Fruit fly (Drosophila melanogaster) whole organism, embryonic: ENCODE data around the gene CG9630.

Experiments
- Abd-B ChIP-seq: fragments of 200-800 bp; sonication (Bioruptor generic); optimal IDR thresholded peaks from 2 replicates; lab custom pipeline; 2018; ENCODE audit warnings: missing biosample characterization, mild to moderate bottlenecking, missing genetic modification characterization, moderate library complexity
- Antp ChIP-seq: fragments of 200-800 bp; sonication (Bioruptor generic); optimal IDR thresholded peaks from 3 replicates; lab custom pipeline; 2016; ENCODE audit warnings: missing biosample characterization, missing genetic modification characterization
- Blimp-1 ChIP-seq: fragments of 200-800 bp; sonication (Bioruptor generic); optimal IDR thresholded peaks from 3 replicates; lab custom pipeline; 2018; ENCODE audit warnings: missing biosample characterization, missing genetic modification characterization, mild to moderate bottlenecking, moderate library complexity, missing genetic modification reagents
- C15 ChIP-seq: fragments of 200-800 bp; sonication (Bioruptor generic); IDR thresholded peaks from 3 replicates; pipeline ENCODE4 v1.3.6; 2022; ENCODE audit warnings: missing biosample characterization, missing genetic modification characterization
- CG10431 ChIP-seq: fragments of 200-800 bp; sonication (Bioruptor generic); optimal IDR thresholded peaks from 3 replicates; lab custom pipeline; 2018; ENCODE audit warnings: missing biosample characterization, mild to moderate bottlenecking, missing genetic modification characterization
- CG11398 ChIP-seq: fragments of 200-800 bp; sonication (Bioruptor generic); optimal IDR thresholded peaks from 2 replicates; lab custom pipeline; 2016; ENCODE audit warnings: missing biosample characterization, missing genetic modification characterization
- CG11696 ChIP-seq: fragments of 200-800 bp; sonication (Bioruptor generic); IDR thresholded peaks from 2 replicates; pipeline ENCODE4 v1.3.6; 2022; ENCODE audit warnings: missing biosample characterization, missing genetic modification characterization
- CG14050 ChIP-seq: fragments of 200-800 bp; sonication (Bioruptor generic); IDR thresholded peaks from 3 replicates; pipeline ENCODE4 v1.3.6; 2022; ENCODE audit warnings: missing biosample characterization, missing genetic modification characterization
- CG14441 ChIP-seq: fragments of 200-800 bp; sonication (Bioruptor generic); IDR thresholded peaks from 2 replicates; pipeline ENCODE4 v1.3.6; 2022; ENCODE audit warnings: missing biosample characterization, missing genetic modification characterization
- CG1603 ChIP-seq: fragments of 200-800 bp; sonication (Bioruptor generic); optimal IDR thresholded peaks from 2 replicates; lab custom pipeline; 2019; ENCODE audit warnings: missing biosample characterization, mild to moderate bottlenecking, missing genetic modification characterization, moderate library complexity
- CG17829 ChIP-seq: fragments of 200-800 bp; optimal IDR thresholded peaks from 2 replicates; lab custom pipeline; 2019; ENCODE audit warnings: missing biosample characterization, mild to moderate bottlenecking, missing genetic modification characterization, moderate library complexity
- CG17912 ChIP-seq: fragments of 200-800 bp; sonication (Bioruptor generic); optimal IDR thresholded peaks from 2 replicates; lab custom pipeline; 2018; ENCODE audit warnings: missing biosample characterization, mild to moderate bottlenecking, missing genetic modification characterization
- CG3163 ChIP-seq: fragments of 200-800 bp; sonication (Bioruptor generic); optimal IDR thresholded peaks from 3 replicates; lab custom pipeline; 2016; ENCODE audit warnings: missing biosample characterization, missing genetic modification characterization
- CG3726 ChIP-seq: fragments of 200-800 bp; sonication (Bioruptor generic); IDR thresholded peaks from 3 replicates; pipeline ENCODE4, ENCODE4 v1.3.6; 2022; ENCODE audit warnings: missing biosample characterization, missing genetic modification characterization
- CG4730 ChIP-seq: fragments of 200-800 bp; sonication (Bioruptor generic); IDR thresholded peaks from 2 replicates; pipeline ENCODE4 v1.3.6; 2022; ENCODE audit warnings: missing biosample characterization, missing genetic modification characterization
- CG5245 ChIP-seq: fragments of 200-800 bp; sonication (Bioruptor generic); optimal IDR thresholded peaks from 3 replicates; lab custom pipeline; 2016; ENCODE audit warnings: missing biosample characterization, missing genetic modification characterization
- CG6254 ChIP-seq: fragments of 200-800 bp; sonication (Bioruptor generic); optimal IDR thresholded peaks from 3 replicates; lab custom pipeline; 2017; ENCODE audit warnings: mild to moderate bottlenecking, missing biosample characterization, missing genetic modification reagents, missing genetic modification characterization
- CG7556 ChIP-seq: fragments of 200-800 bp; sonication (Bioruptor generic); optimal IDR thresholded peaks from 2 replicates; lab custom pipeline; 2017; ENCODE audit warnings: missing biosample characterization, mild to moderate bottlenecking, missing genetic modification characterization
- CG9817 ChIP-seq: fragments of 200-800 bp; sonication (Bioruptor generic); optimal IDR thresholded peaks from 2 replicates; lab custom pipeline; 2018; ENCODE audit warnings: missing biosample characterization, mild to moderate bottlenecking, missing genetic modification characterization, moderate library complexity
- D19B ChIP-seq: fragments of 200-800 bp; sonication (Bioruptor generic); optimal IDR thresholded peaks from 2 replicates; lab custom pipeline; 2017; ENCODE audit warnings: missing biosample characterization, mild to moderate bottlenecking, missing genetic modification characterization
- E2f1 ChIP-seq: fragments of 200-800 bp; sonication (Bioruptor generic); IDR thresholded peaks from 2 replicates; pipeline ENCODE4 v1.3.6; 2022; ENCODE audit warnings: missing biosample characterization, missing genetic modification characterization
- HLH54F ChIP-seq: fragments of 200-800 bp; sonication (Bioruptor generic); optimal IDR thresholded peaks from 3 replicates; lab custom pipeline; 2016; ENCODE audit warnings: missing biosample characterization, missing genetic modification characterization
- HLHmδ ChIP-seq: fragments of 200-800 bp; sonication (Bioruptor generic); optimal IDR thresholded peaks from 2 replicates; lab custom pipeline; 2018; ENCODE audit warnings: missing biosample characterization, mild to moderate bottlenecking, missing genetic modification characterization, moderate library complexity
- Hsf ChIP-seq: fragments of 200-800 bp; sonication (Bioruptor generic); optimal IDR thresholded peaks from 3 replicates; lab custom pipeline; 2016; ENCODE audit warnings: missing biosample characterization, missing genetic modification characterization
- Nf-YB ChIP-seq: fragments of 200-800 bp; sonication (Bioruptor generic); optimal IDR thresholded peaks from 3 replicates; lab custom pipeline; 2019; ENCODE audit warnings: missing biosample characterization, mild to moderate bottlenecking, missing genetic modification characterization, moderate library complexity
- Ravus ChIP-seq: fragments of 200-800 bp; sonication (Bioruptor generic); IDR thresholded peaks from 2 replicates; pipeline ENCODE4 v1.3.6; 2022; ENCODE audit warnings: missing biosample characterization, missing genetic modification characterization
- Stat92E ChIP-seq, 3 experiments: fragments of >200 bp in 2 of 3; fragments of 200-800 bp in 1 of 3; sonication (Bioruptor generic) in 1 of 3; optimal IDR thresholded peaks; 2 replicates each; lab custom pipeline; 2017 to 2019; ENCODE audit warnings: missing biosample characterization in 3 of 3, missing genetic modification characterization in 3 of 3, mild to moderate bottlenecking in 1 of 3, moderate library complexity in 1 of 3
- Taf1 ChIP-seq: fragments of 200-800 bp; sonication (Bioruptor generic); IDR thresholded peaks from 2 replicates; pipeline ENCODE4 v1.3.6; 2022; ENCODE audit warnings: missing biosample characterization, missing genetic modification characterization
- ab ChIP-seq: fragments of 200-800 bp; sonication (Bioruptor generic); optimal IDR thresholded peaks from 2 replicates; lab custom pipeline; 2016; ENCODE audit warnings: missing biosample characterization, missing genetic modification characterization
- aop ChIP-seq: fragments of 200-800 bp; sonication (Bioruptor generic); IDR thresholded peaks from 2 replicates; pipeline ENCODE4 v1.3.6; 2022; ENCODE audit warnings: missing biosample characterization, missing genetic modification characterization
- ap ChIP-seq: fragments of 200-800 bp; sonication (Bioruptor generic); IDR thresholded peaks from 2 replicates; pipeline ENCODE4 v1.3.6; 2022; ENCODE audit warnings: missing biosample characterization, missing genetic modification characterization
- ara ChIP-seq: fragments of 200-800 bp; sonication (Bioruptor generic); IDR thresholded peaks from 2 replicates; pipeline ENCODE4 v1.3.6; 2022; ENCODE audit warnings: missing biosample characterization, missing genetic modification characterization
- caup ChIP-seq: fragments of 200-800 bp; sonication (Bioruptor generic); optimal IDR thresholded peaks from 3 replicates; lab custom pipeline; 2017; ENCODE audit warnings: missing biosample characterization, mild to moderate bottlenecking, missing genetic modification characterization, moderate library complexity; ENCODE audit not compliant: severe bottlenecking
- exex ChIP-seq: fragments of 200-800 bp; sonication (Bioruptor generic); optimal IDR thresholded peaks from 4 replicates; lab custom pipeline; 2018; ENCODE audit warnings: missing biosample characterization, mild to moderate bottlenecking, missing genetic modification characterization, moderate library complexity
- fru ChIP-seq: fragments of >200 bp; optimal IDR thresholded peaks from 2 replicates; lab custom pipeline; 2017
- gsb ChIP-seq: fragments of 200-800 bp; sonication (Bioruptor generic); IDR thresholded peaks from 2 replicates; pipeline ENCODE4 v1.3.6; 2022; ENCODE audit warnings: missing biosample characterization, missing genetic modification characterization
- ken ChIP-seq: fragments of 200-800 bp; sonication (Bioruptor generic); IDR thresholded peaks from 3 replicates; pipeline ENCODE4 v1.3.6; 2022; ENCODE audit warnings: missing biosample characterization, missing genetic modification characterization
- knrl ChIP-seq: fragments of 200-800 bp; sonication (Bioruptor generic); IDR thresholded peaks from 3 replicates; pipeline ENCODE4 v1.3.6; 2022; ENCODE audit warnings: missing biosample characterization, missing genetic modification characterization; ENCODE audit not compliant: partially characterized antibody
- lilli ChIP-seq: fragments of 200-800 bp; sonication (Bioruptor generic); optimal IDR thresholded peaks from 3 replicates; lab custom pipeline; 2016; ENCODE audit warnings: missing biosample characterization, missing genetic modification characterization
- lmd ChIP-seq: fragments of 200-800 bp; sonication (Bioruptor generic); IDR thresholded peaks from 2 replicates; pipeline ENCODE4 v1.3.6; 2022; ENCODE audit warnings: missing biosample characterization, missing genetic modification characterization
- maf-S ChIP-seq: fragments of 200-800 bp; sonication (Bioruptor generic); optimal IDR thresholded peaks from 2 replicates; lab custom pipeline; 2016; ENCODE audit warnings: missing biosample characterization, missing genetic modification characterization
- nerfin-1 ChIP-seq: fragments of 200-800 bp; sonication (Bioruptor generic); optimal IDR thresholded peaks from 3 replicates; lab custom pipeline; 2019; ENCODE audit warnings: missing biosample characterization, mild to moderate bottlenecking, missing genetic modification characterization, moderate library complexity
- odd ChIP-seq: fragments of 200-800 bp; sonication (Bioruptor generic); optimal IDR thresholded peaks from 2 replicates; lab custom pipeline; 2017; ENCODE audit warnings: missing biosample characterization, mild to moderate bottlenecking, missing genetic modification characterization
- pita ChIP-seq: fragments of 200-800 bp; sonication (Bioruptor generic); optimal IDR thresholded peaks from 2 replicates; lab custom pipeline; 2017; ENCODE audit warnings: missing biosample characterization, mild to moderate bottlenecking, missing genetic modification characterization
- row ChIP-seq: fragments of 200-800 bp; sonication (Bioruptor generic); IDR thresholded peaks from 3 replicates; pipeline ENCODE4 v1.3.6; 2022; ENCODE audit warnings: missing biosample characterization, missing genetic modification characterization
- sd ChIP-seq: fragments of 200-800 bp; sonication (Bioruptor generic); optimal IDR thresholded peaks from 3 replicates; lab custom pipeline; 2018; ENCODE audit warnings: missing biosample characterization, mild to moderate bottlenecking, missing genetic modification characterization, moderate library complexity
- sr ChIP-seq: fragments of 200-800 bp; sonication (Bioruptor generic); IDR thresholded peaks from 3 replicates; pipeline ENCODE4 v1.3.6; 2022; ENCODE audit warnings: missing biosample characterization, missing genetic modification characterization
- tna ChIP-seq: fragments of 200-800 bp; sonication (Bioruptor generic); IDR thresholded peaks from 2 replicates; pipeline ENCODE4 v1.3.6; 2022; ENCODE audit warnings: missing biosample characterization, missing genetic modification characterization; ENCODE audit not compliant: partially characterized antibody
- trh ChIP-seq: fragments of 200-800 bp; sonication (Bioruptor generic); optimal IDR thresholded peaks from 2 replicates; lab custom pipeline; 2016; ENCODE audit warnings: missing biosample characterization, missing genetic modification characterization

Gene CG9630

dm6 chr3R:8264302-8265080, 5.2 kb downstream of the CG9630 start, which contains the start of the genes RPA1 and Mcm2 (continued):
- TF ChIP-seq aop (GFP tag; lab: Robert Waterston, UW) = peak; percentile 67; the same call in 1 of the 2 replicates
- TF ChIP-seq exex = no peak
- TF ChIP-seq CG6254 (GFP tag; lab: Kevin White, UChicago) = no peak
- peak; percentile 71 for TF ChIP-seq HLH54F (GFP tag; lab: Kevin White, UChicago)
- TF ChIP-seq ken (GFP tag; lab: Robert Waterston, UW) = peak; percentile 78
- TF ChIP-seq CG7556 = peak; percentile 75
- TF ChIP-seq CG3726 (GFP tag; lab: Robert Waterston, UW) = peak; percentile 70; the same call in 1 of the 3 replicates
- peak; percentile 32 for TF ChIP-seq CG1603 (tag; lab: Kevin White, UChicago)
- no peak for TF ChIP-seq tna (GFP tag; lab: Robert Waterston, UW)
- TF ChIP-seq Stat92E (GFP tag; optimal IDR thresholded peaks at IDR 0.05; lab: Kevin White, UChicago) = no peak
- TF ChIP-seq Hsf = peak; percentile 74
- no peak for TF ChIP-seq Ravus
- TF ChIP-seq CG4730 = peak; percentile 49
- peak; percentile 50 for TF ChIP-seq Blimp-1
- no peak for TF ChIP-seq CG11398 (GFP tag; lab: Kevin White, UChicago)
- TF ChIP-seq Taf1 (GFP tag; lab: Robert Waterston, UW) = peak; percentile 58; the same call in 1 of the 2 replicates
- TF ChIP-seq ap (GFP tag; lab: Robert Waterston, UW) = peak; percentile 60
- peak; percentile 81 for TF ChIP-seq CG17829 (tag; lab: Kevin White, UChicago)
- no peak for TF ChIP-seq odd (GFP tag; lab: Kevin White, UChicago)
- TF ChIP-seq HLHmδ (GFP tag; lab: Kevin White, UChicago) = peak; percentile 43
- TF ChIP-seq E2f1 = peak; percentile 93
- peak; percentile 52; the same call in 1 of the 3 replicates for TF ChIP-seq sr (GFP tag; lab: Robert Waterston, UW)
- TF ChIP-seq ab (GFP tag; lab: Kevin White, UChicago) = no peak
- peak; percentile 82 for TF ChIP-seq lmd (GFP tag; lab: Robert Waterston, UW)
- no peak for TF ChIP-seq pita (GFP tag; lab: Kevin White, UChicago)
- peak; percentile 51 for TF ChIP-seq Nf-YB (GFP tag; lab: Kevin White, UChicago)
- TF ChIP-seq Abd-B (GFP tag; lab: Kevin White, UChicago) = peak; percentile 81
- TF ChIP-seq CG11696 (GFP tag; lab: Robert Waterston, UW) = 0 out of 2 replicates have a peak, but pooled peaks have one; percentile 8
- TF ChIP-seq row (GFP tag; lab: Robert Waterston, UW) = peak; percentile 93
- TF ChIP-seq CG14441 = peak; percentile 78
- peak; percentile 68 for TF ChIP-seq CG5245 (GFP tag; lab: Kevin White, UChicago)
- TF ChIP-seq maf-S = peak; percentile 23
- peak; percentile 58 for TF ChIP-seq Antp (GFP tag; lab: Kevin White, UChicago)
- 0 out of 2 replicates have a peak, but pooled peaks have one; percentile 19 for TF ChIP-seq gsb (GFP tag; lab: Robert Waterston, UW)
- peak; percentile 80 for TF ChIP-seq CG9817 (tag; lab: Kevin White, UChicago)
- no peak for TF ChIP-seq sd
- TF ChIP-seq D19B = peak; percentile 67
- TF ChIP-seq C15 = 0 out of 3 replicates have a peak, but pooled peaks have one; percentile 6
- peak; percentile 56 for TF ChIP-seq ara (GFP tag; lab: Robert Waterston, UW)
- peak; percentile 72 for TF ChIP-seq lilli (GFP tag; lab: Kevin White, UChicago)
- TF ChIP-seq CG10431 (GFP tag; lab: Kevin White, UChicago) = peak; percentile 45
- TF ChIP-seq caup = peak; percentile 59
- no peak for TF ChIP-seq fru (lab: Kevin White, UChicago)
- peak; percentile 64 for TF ChIP-seq nerfin-1 (tag; lab: Kevin White, UChicago)
- peak; percentile 49 for TF ChIP-seq trh
- TF ChIP-seq CG3163 (GFP tag; lab: Kevin White, UChicago) = peak; percentile 22
- TF ChIP-seq knrl = no peak; the same call in 2 of the 3 replicates
- TF ChIP-seq CG14050 (GFP tag; lab: Robert Waterston, UW) = peak; percentile 23; the same call in 1 of the 3 replicates
- TF ChIP-seq CG17912 (GFP tag; lab: Kevin White, UChicago) = no peak
